Worm (Caenorhabditis elegans) whole organism, L2 larva: Measurements from ENCODE around the gene add-2.

Source experiments
- Y55F3AM.14 ChIP-seq: fragments of 200-800 bp; sonication (Bioruptor generic); optimal IDR thresholded peaks from 2 replicates; lab custom pipeline; 2018; ENCODE audit warnings: mild to moderate bottlenecking, missing genetic modification characterization, missing compliant biosample characterization
- ZK546.5 ChIP-seq: sonication (generic microtip); optimal IDR thresholded peaks from 2 replicates; lab custom pipeline; 2017; ENCODE audit warnings: missing biosample characterization, missing genetic modification characterization
- alr-1 ChIP-seq: fragments of 150-350 bp; optimal IDR thresholded peaks from 2 replicates; lab custom pipeline; 2014; ENCODE audit warnings: missing biosample characterization, missing genetic modification characterization
- aly-2 ChIP-seq: fragments of 150-350 bp; optimal IDR thresholded peaks from 2 replicates; lab custom pipeline; 2014; ENCODE audit warnings: missing biosample characterization, missing genetic modification characterization
- ceh-16 ChIP-seq: fragments of 150-350 bp; optimal IDR thresholded peaks from 2 replicates; lab custom pipeline; 2014; ENCODE audit warnings: missing biosample characterization, missing genetic modification characterization
- ceh-82 ChIP-seq: fragments of 150-350 bp; optimal IDR thresholded peaks from 2 replicates; lab custom pipeline; 2014; ENCODE audit warnings: missing biosample characterization, missing genetic modification characterization
- egl-27 ChIP-seq: sonication (generic microtip); optimal IDR thresholded peaks from 3 replicates; lab custom pipeline; 2017; ENCODE audit warnings: missing biosample characterization, missing genetic modification reagents, missing genetic modification characterization
- elt-1 ChIP-seq: fragments of 150-350 bp; optimal IDR thresholded peaks from 2 replicates; lab custom pipeline; 2014; ENCODE audit warnings: missing biosample characterization, missing genetic modification characterization
- elt-3 ChIP-seq: sonication (generic microtip); optimal IDR thresholded peaks from 2 replicates; lab custom pipeline; 2017; ENCODE audit warnings: missing biosample characterization, missing genetic modification characterization
- lin-11 ChIP-seq: fragments of 150-350 bp; sonication (generic microtip); optimal IDR thresholded peaks from 2 replicates; lab custom pipeline; 2014; ENCODE audit warnings: missing biosample characterization, missing genetic modification characterization, inconsistent platforms, mixed read lengths
- lin-13 ChIP-seq: fragments of 150-350 bp; optimal IDR thresholded peaks from 2 replicates; lab custom pipeline; 2014; ENCODE audit warnings: missing biosample characterization, missing genetic modification reagents, missing genetic modification characterization
- lin-39 ChIP-seq: fragments of 150-350 bp; optimal IDR thresholded peaks from 2 replicates; lab custom pipeline; 2014; ENCODE audit warnings: missing biosample characterization, missing genetic modification reagents, missing genetic modification characterization
- lsy-2 ChIP-seq, 2 experiments: fragments of 150-350 bp in 1 of 2; sonication (generic microtip) in 1 of 2; optimal IDR thresholded peaks; 2 replicates each; lab custom pipeline; 2014 to 2017; ENCODE audit warnings: missing biosample characterization in 2 of 2, missing genetic modification characterization in 2 of 2
- mab-5 ChIP-seq: fragments of 150-350 bp; optimal IDR thresholded peaks from 2 replicates; lab custom pipeline; 2014; ENCODE audit warnings: missing biosample characterization, missing genetic modification characterization
- mdl-1 ChIP-seq, 2 experiments: fragments of 150-350 bp in 1 of 2; sonication (generic microtip) in 1 of 2; optimal IDR thresholded peaks; 2 replicates each; lab custom pipeline; 2017; ENCODE audit warnings: missing biosample characterization in 2 of 2, missing genetic modification characterization in 2 of 2
- nhr-10 ChIP-seq: sonication (generic microtip); optimal IDR thresholded peaks from 2 replicates; lab custom pipeline; 2017; ENCODE audit warnings: missing biosample characterization, missing genetic modification characterization
- nhr-11 ChIP-seq: fragments of 150-350 bp; optimal IDR thresholded peaks from 2 replicates; lab custom pipeline; 2014; ENCODE audit warnings: missing biosample characterization, missing genetic modification characterization
- nhr-12 ChIP-seq: fragments of 150-350 bp; optimal IDR thresholded peaks from 2 replicates; lab custom pipeline; 2014; ENCODE audit warnings: missing biosample characterization, missing genetic modification characterization
- nhr-129 ChIP-seq: fragments of 150-350 bp; optimal IDR thresholded peaks from 2 replicates; lab custom pipeline; 2014; ENCODE audit warnings: missing biosample characterization, missing genetic modification characterization
- nhr-21 ChIP-seq: fragments of 150-350 bp; optimal IDR thresholded peaks from 2 replicates; lab custom pipeline; 2014; ENCODE audit warnings: missing biosample characterization, missing genetic modification characterization
- nhr-25 ChIP-seq: fragments of 150-350 bp; sonication (generic microtip); optimal IDR thresholded peaks from 3 replicates; lab custom pipeline; 2014; ENCODE audit warnings: missing biosample characterization, missing genetic modification characterization
- nhr-6 ChIP-seq: fragments of 150-350 bp; optimal IDR thresholded peaks from 2 replicates; lab custom pipeline; 2014; ENCODE audit warnings: missing biosample characterization, missing genetic modification characterization
- nhr-77 ChIP-seq: fragments of 150-350 bp; optimal IDR thresholded peaks from 2 replicates; lab custom pipeline; 2014; ENCODE audit warnings: missing biosample characterization, missing genetic modification characterization
- sem-4 ChIP-seq: fragments of 150-350 bp; optimal IDR thresholded peaks from 2 replicates; lab custom pipeline; 2014; ENCODE audit warnings: missing biosample characterization, missing genetic modification reagents, missing genetic modification characterization
- skn-1 ChIP-seq: sonication (generic microtip); optimal IDR thresholded peaks from 2 replicates; lab custom pipeline; 2017; ENCODE audit warnings: missing biosample characterization, missing genetic modification characterization
- sma-3 ChIP-seq: sonication (generic microtip); optimal IDR thresholded peaks from 2 replicates; lab custom pipeline; 2016; ENCODE audit warnings: missing genetic modification reagents, missing genetic modification characterization, missing compliant biosample characterization
- sma-9 ChIP-seq, 2 experiments: fragments of 150-350 bp in 1 of 2; sonication (generic microtip) in 1 of 2; optimal IDR thresholded peaks; 2 replicates each; lab custom pipeline; 2014 to 2016; ENCODE audit warnings: missing genetic modification characterization in 2 of 2, mild to moderate bottlenecking in 1 of 2, missing biosample characterization in 1 of 2, missing compliant biosample characterization in 1 of 2, missing genetic modification reagents in 1 of 2, moderate library complexity in 1 of 2
- snpc-4 ChIP-seq: fragments of 150-350 bp; optimal IDR thresholded peaks from 2 replicates; lab custom pipeline; 2014; ENCODE audit warnings: missing biosample characterization, missing genetic modification characterization
- unc-39 ChIP-seq: fragments of 150-350 bp; optimal IDR thresholded peaks from 2 replicates; lab custom pipeline; 2014; ENCODE audit warnings: missing biosample characterization, missing genetic modification characterization
- unc-55 ChIP-seq: fragments of 150-350 bp; sonication (generic microtip); optimal IDR thresholded peaks from 3 replicates; lab custom pipeline; 2014; ENCODE audit warnings: missing biosample characterization, missing genetic modification reagents, missing genetic modification characterization
- unc-62 ChIP-seq: fragments of 150-350 bp; optimal IDR thresholded peaks from 2 replicates; lab custom pipeline; 2014; ENCODE audit warnings: missing biosample characterization, missing genetic modification reagents, missing genetic modification characterization
- zag-1 ChIP-seq: fragments of 150-350 bp; optimal IDR thresholded peaks from 2 replicates; lab custom pipeline; 2014; ENCODE audit warnings: missing biosample characterization, missing genetic modification characterization
- ztf-4 ChIP-seq: fragments of 150-350 bp; optimal IDR thresholded peaks from 2 replicates; lab custom pipeline; 2014; ENCODE audit warnings: missing biosample characterization, missing genetic modification characterization

Gene add-2

DNA sequence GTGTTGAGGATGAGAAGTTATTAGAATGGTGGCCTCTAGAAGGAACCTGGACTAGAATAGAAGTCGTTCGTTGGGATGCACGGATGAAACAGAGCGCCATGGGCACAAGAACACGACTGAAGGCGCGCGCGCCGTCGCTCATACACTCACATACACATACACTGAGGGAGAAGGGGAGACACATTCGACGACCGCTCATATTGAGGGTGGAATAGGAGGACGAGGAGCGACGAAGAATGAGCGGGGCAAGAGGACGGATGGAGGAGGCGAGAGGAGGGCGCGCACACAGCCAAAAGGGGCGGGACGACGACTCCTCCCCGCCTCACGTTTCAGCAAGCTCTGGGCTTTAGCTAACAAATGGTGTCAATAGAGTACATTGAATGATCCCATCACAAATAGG is 25.6 kb upstream of the add-2 start (continued):
- TF ChIP-seq unc-62 (no peak), mdl-1 (tag; optimal IDR thresholded peaks at IDR 0.05; lab: Kevin White, UChicago) (no peak), sma-3 (GFP tag; lab: Kevin White, UChicago) (no peak), ZK546.5 (tag; lab: Kevin White, UChicago) (no peak), zag-1 (tag; lab: Kevin White, UChicago) (no peak), sem-4 (tag; lab: Kevin White, UChicago) (no peak), nhr-25 (no peak), skn-1 (no peak), nhr-11 (tag; lab: Kevin White, UChicago) (no peak), aly-2 (tag; lab: Kevin White, UChicago) (no peak), ztf-4 (no peak), ceh-16 (tag; lab: Kevin White, UChicago) (no peak), alr-1 (no peak)
- TF ChIP-seq, all 48 proteins: peak for 6

DNA sequence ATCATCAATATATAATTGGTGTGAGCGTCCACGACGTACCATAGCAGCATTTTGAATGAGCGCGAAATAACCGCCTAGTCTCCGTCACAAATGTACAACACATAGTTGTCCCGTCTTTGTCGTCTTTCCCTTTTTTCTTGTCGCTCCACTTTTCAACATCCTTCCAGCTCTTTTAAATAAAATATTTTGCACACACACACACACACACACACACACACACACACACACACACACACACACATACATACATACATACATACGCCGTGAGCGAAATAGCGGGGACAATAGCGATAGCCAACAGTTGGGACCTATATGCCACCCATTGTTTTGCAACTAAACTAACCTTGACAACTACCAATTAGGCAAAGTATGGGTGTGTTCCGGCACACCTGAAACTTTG is 25.1 kb upstream of the add-2 start:
- TF ChIP-seq unc-55 (GFP tag; lab: Kevin White, UChicago), result peak; percentile 59
- peak; percentile 11 for TF ChIP-seq nhr-129 (tag; lab: Kevin White, UChicago)
- no peak for TF ChIP-seq elt-3 (tag; lab: Kevin White, UChicago)
- TF ChIP-seq Y55F3AM.14 (GFP tag; lab: Kevin White, UChicago), result peak; percentile 2

DNA sequence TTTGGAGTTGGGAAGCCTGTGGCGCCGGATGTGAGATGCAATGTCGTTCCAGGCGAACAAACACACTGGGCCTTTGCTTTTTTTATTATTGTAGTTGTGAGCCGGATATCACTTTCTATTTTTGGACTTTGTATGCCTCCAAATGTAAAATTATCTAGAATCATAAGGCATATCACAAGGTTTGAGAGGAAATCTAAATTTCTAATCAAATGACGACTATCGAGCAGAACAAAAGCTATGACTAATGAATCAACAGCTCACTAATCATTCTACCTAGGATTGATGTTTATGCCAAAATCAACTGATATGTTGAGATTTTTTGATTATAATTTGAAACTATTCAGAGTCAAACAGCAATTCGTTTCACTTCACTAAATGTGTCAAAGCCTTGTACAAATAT is 24.7 kb upstream of the add-2 start:
- TF ChIP-seq nhr-6 (tag; lab: Kevin White, UChicago) (no peak), nhr-10 (no peak), ztf-4 (peak; percentile 4)

DNA sequence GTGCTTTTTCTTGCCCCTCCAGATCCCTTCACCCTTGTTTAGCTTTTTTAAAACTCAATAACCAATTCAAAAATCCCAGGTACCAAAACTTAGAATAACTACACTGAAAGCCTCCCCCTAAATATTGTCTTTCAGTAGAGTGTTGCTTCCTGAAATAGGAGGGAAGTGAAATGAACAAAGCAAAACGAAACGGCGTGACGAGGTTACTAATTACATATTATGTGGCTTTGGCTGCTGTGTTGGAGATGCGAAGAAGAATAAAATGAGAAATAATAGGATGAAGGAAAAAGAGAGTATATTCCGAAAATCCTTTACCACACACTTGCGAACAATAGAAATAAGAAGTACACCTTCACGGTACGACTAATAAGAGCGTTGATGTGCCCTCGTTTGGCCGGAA is 22.9 kb upstream of the add-2 start:
- no peak for TF ChIP-seq ceh-82 (tag; lab: Kevin White, UChicago)
- no peak for TF ChIP-seq ztf-4
- TF ChIP-seq lin-39 (tag; lab: Kevin White, UChicago), result no peak
- TF ChIP-seq nhr-6 (tag; lab: Kevin White, UChicago), result no peak
- no peak for TF ChIP-seq nhr-10
- no peak for TF ChIP-seq lin-11 (tag; lab: Kevin White, UChicago)
- TF ChIP-seq nhr-25, result no peak
- no peak for TF ChIP-seq aly-2 (tag; lab: Kevin White, UChicago)
- no peak for TF ChIP-seq sem-4 (tag; lab: Kevin White, UChicago)
- no peak for TF ChIP-seq ceh-16 (tag; lab: Kevin White, UChicago)
- TF ChIP-seq nhr-77 (tag; lab: Kevin White, UChicago), result no peak
- TF ChIP-seq Y55F3AM.14 (GFP tag; lab: Kevin White, UChicago), result no peak
- no peak for TF ChIP-seq unc-39
- no peak for TF ChIP-seq lsy-2 (tag; optimal IDR thresholded peaks at IDR 0.05; lab: Kevin White, UChicago)
- no peak for TF ChIP-seq mdl-1 (tag; optimal IDR thresholded peaks at IDR 0.05; lab: Kevin White, UChicago)
- TF ChIP-seq snpc-4 (tag; lab: Kevin White, UChicago), result no peak
- TF ChIP-seq lin-13 (GFP tag; lab: Kevin White, UChicago), result no peak
- TF ChIP-seq nhr-21, result no peak

DNA sequence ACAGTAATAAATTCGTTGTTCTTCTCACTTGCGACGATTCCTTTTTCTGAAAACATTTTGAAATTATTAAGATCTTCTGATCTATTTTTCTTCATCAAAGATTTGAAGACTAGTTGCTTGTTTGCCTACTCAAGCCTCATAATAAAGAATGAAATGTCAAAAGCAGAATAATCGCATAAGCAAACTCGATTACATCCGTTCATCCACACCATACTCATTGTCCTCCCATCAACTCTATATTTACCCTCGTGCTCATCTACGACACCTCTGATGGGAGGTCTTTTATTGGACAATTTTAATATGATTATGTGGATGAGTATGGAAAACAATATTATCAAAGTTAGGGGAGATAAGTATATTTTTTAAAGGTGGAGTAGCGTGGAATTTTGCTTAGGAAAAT is 20.6 kb upstream of the add-2 start:
- TF ChIP-seq sma-9 (GFP tag; optimal IDR thresholded peaks at IDR 0.05; lab: Kevin White, UChicago), result no peak
- TF ChIP-seq sma-9 (tag; optimal IDR thresholded peaks at IDR 0.05; lab: Kevin White, UChicago), result no peak
- TF ChIP-seq nhr-6 (tag; lab: Kevin White, UChicago), result no peak
- TF ChIP-seq elt-1 (tag; lab: Kevin White, UChicago), result no peak
- TF ChIP-seq snpc-4 (tag; lab: Kevin White, UChicago), result no peak
- TF ChIP-seq zag-1 (tag; lab: Kevin White, UChicago), result no peak
- no peak for TF ChIP-seq ceh-82 (tag; lab: Kevin White, UChicago)
- TF ChIP-seq sem-4 (tag; lab: Kevin White, UChicago), result no peak
- TF ChIP-seq mab-5, result no peak
- no peak for TF ChIP-seq nhr-12 (tag; lab: Kevin White, UChicago)
- no peak for TF ChIP-seq nhr-129 (tag; lab: Kevin White, UChicago)
- no peak for TF ChIP-seq ZK546.5 (tag; lab: Kevin White, UChicago)
- TF ChIP-seq lin-39 (tag; lab: Kevin White, UChicago), result no peak
- no peak for TF ChIP-seq ceh-16 (tag; lab: Kevin White, UChicago)
- TF ChIP-seq egl-27, result no peak
